Worm (Caenorhabditis elegans): ENCODE results near the gene rib-2.

- TF ChIP-seq nhr-237 (tag; optimal IDR thresholded peaks at IDR 0.05) = no peak
- no peak for TF ChIP-seq F13H6.1 (tag; optimal IDR thresholded peaks at IDR 0.05)
- TF ChIP-seq unc-62 (GFP tag; optimal IDR thresholded peaks at IDR 0.05) = no peak
- no peak for TF ChIP-seq nhr-11 (tag; optimal IDR thresholded peaks at IDR 0.05)
- TF ChIP-seq elt-1 (tag; optimal IDR thresholded peaks at IDR 0.05) = no peak
- no peak for TF ChIP-seq lin-11 (tag; optimal IDR thresholded peaks at IDR 0.05)
- no peak for TF ChIP-seq blmp-1 (tag; optimal IDR thresholded peaks at IDR 0.05; ENCODE audit: insufficient read depth)
- no peak for TF ChIP-seq nhr-21 (tag; optimal IDR thresholded peaks at IDR 0.05)
Measured at ce11 chrIII:10746406-10746807, 3.8 kb downstream of the rib-2 start.
